Worm (Caenorhabditis elegans): Measurements from ENCODE around the gene Y37D8A.29.
A peak's percentile ranks its signal among the peaks of the same experiment; 100 is the strongest.

Y37D8A.29 gene

ce11 chrIII:12842858-12843257 is 48.6 kb downstream of the Y37D8A.29 start (continued):
- TF ChIP-seq ceh-44 (GFP tag; IDR thresholded peaks at IDR 0.05) (no peak), ces-1 (GFP tag; optimal IDR thresholded peaks at IDR 0.05) (no peak), snpc-1.2 (GFP tag; IDR thresholded peaks at IDR 0.05) (no peak), mes-2 (tag; optimal IDR thresholded peaks at IDR 0.05; ENCODE audit: poor library complexity, severe bottlenecking) (no peak), ztf-7 (tag; optimal IDR thresholded peaks at IDR 0.05) (no peak), mxl-2 (GFP tag; conservative IDR thresholded peaks at IDR 0.05) (no peak), nhr-6 (tag; optimal IDR thresholded peaks at IDR 0.05) (no peak), fos-1 (tag; optimal IDR thresholded peaks at IDR 0.05) (no peak), duxl-1 (tag; optimal IDR thresholded peaks at IDR 0.05; ENCODE audit: poor library complexity) (no peak), F10B5.3 (tag; optimal IDR thresholded peaks at IDR 0.05) (no peak), tag-97 (GFP tag; IDR thresholded peaks at IDR 0.05) (no peak), dmd-8 (GFP tag; IDR thresholded peaks at IDR 0.05) (no peak), madf-9 (GFP tag; conservative IDR thresholded peaks at IDR 0.05) (no peak), ztf-11 (tag; optimal IDR thresholded peaks at IDR 0.05) (no peak), ceh-20 (GFP tag; IDR thresholded peaks at IDR 0.05) (0 out of 2 replicates have a peak, but pooled peaks have one; percentile 44), ZK546.5 (tag; optimal IDR thresholded peaks at IDR 0.05) (no peak), nhr-42 (GFP tag; IDR thresholded peaks at IDR 0.05) (no peak), nhr-76 (tag; optimal IDR thresholded peaks at IDR 0.05) (no peak), T20F7.1 (GFP tag; optimal IDR thresholded peaks at IDR 0.05) (no peak), tra-1 (GFP tag; IDR thresholded peaks at IDR 0.05) (peak; percentile 65; the same call in 1 of the 2 replicates), pqm-1 (tag; optimal IDR thresholded peaks at IDR 0.05) (no peak), daf-12 (tag; optimal IDR thresholded peaks at IDR 0.05) (no peak), F37D6.2 (tag; optimal IDR thresholded peaks at IDR 0.05) (no peak), unc-39 (tag; optimal IDR thresholded peaks at IDR 0.05) (no peak), aha-1 (tag) (no peak), nhr-41 (GFP tag; IDR thresholded peaks at IDR 0.05) (no peak), lin-1 (GFP tag; IDR thresholded peaks at IDR 0.05) (no peak), jun-1 (tag; optimal IDR thresholded peaks at IDR 0.05) (no peak), hif-1 (tag; optimal IDR thresholded peaks at IDR 0.05) (peak in 1 of 2 experiments; percentile 9), spr-3 (GFP tag; optimal IDR thresholded peaks at IDR 0.05) (no peak), skn-1 (tag; optimal IDR thresholded peaks at IDR 0.05) (no peak), sdz-12 (GFP tag; optimal IDR thresholded peaks at IDR 0.05) (no peak), hlh-11 (tag; optimal IDR thresholded peaks at IDR 0.05) (peak; percentile 75), lir-3 (tag; optimal IDR thresholded peaks at IDR 0.05) (no peak), nhr-237 (tag; optimal IDR thresholded peaks at IDR 0.05) (no peak), hmg-1.1 (GFP tag; IDR thresholded peaks at IDR 0.05) (no peak), unc-130 (GFP tag; optimal IDR thresholded peaks at IDR 0.05) (no peak), D1046.2 (GFP tag; IDR thresholded peaks at IDR 0.05) (no peak), nhr-48 (tag; optimal IDR thresholded peaks at IDR 0.05) (peak; percentile 50), nhr-111 (GFP tag; optimal IDR thresholded peaks at IDR 0.05) (no peak), ceh-82 (tag; optimal IDR thresholded peaks at IDR 0.05) (no peak), arid-1 (GFP tag; conservative IDR thresholded peaks at IDR 0.05) (no peak), Y75B8A.6 (GFP tag; IDR thresholded peaks at IDR 0.05) (no peak), lin-15B (tag; optimal IDR thresholded peaks at IDR 0.05) (no peak), vab-7 (GFP tag; IDR thresholded peaks at IDR 0.05) (no peak), zfp-2 (tag; optimal IDR thresholded peaks at IDR 0.05) (no peak), gei-8 (GFP tag; optimal IDR thresholded peaks at IDR 0.05) (no peak), set-16 (GFP tag; IDR thresholded peaks at IDR 0.05) (no peak), egl-43 (GFP tag; IDR thresholded peaks at IDR 0.05) (no peak), fkh-10 (GFP tag; optimal IDR thresholded peaks at IDR 0.05) (no peak), egl-27 (tag; optimal IDR thresholded peaks at IDR 0.05) (no peak), ZK337.2 (GFP tag; IDR thresholded peaks at IDR 0.05) (no peak), dpl-1 (GFP tag; optimal IDR thresholded peaks at IDR 0.05) (no peak)
